Worm (Caenorhabditis elegans): ENCODE measurements around the gene old-2.

The old-2 gene

ce11 chrII:9849497-9849896 is at the start of gene old-2:
Gene old-2 (minus strand): TSS chrII:9849597.
- TF ChIP-seq mel-28 (tag; optimal IDR thresholded peaks at IDR 0.05; ENCODE audit: borderline replicate concordance) (no peak), Y53G8AR.9 (GFP tag; conservative IDR thresholded peaks at IDR 0.05) (no peak), zim-3 (tag; optimal IDR thresholded peaks at IDR 0.05) (no peak), F57A8.1 (GFP tag; optimal IDR thresholded peaks at IDR 0.05) (no peak), ccch-3 (GFP tag; optimal IDR thresholded peaks at IDR 0.05) (no peak), bed-1 (GFP tag; IDR thresholded peaks at IDR 0.05) (no peak), unc-62 (GFP tag; optimal IDR thresholded peaks at IDR 0.05) (no peak), K11D2.4 (GFP tag; IDR thresholded peaks at IDR 0.05) (no peak), tlf-1 (GFP tag; optimal IDR thresholded peaks at IDR 0.05) (no peak)

ce11 chrII:9898744-9899143 is 49.3 kb upstream of the old-2 start:
- TF ChIP-seq F33H1.4 (GFP tag; IDR thresholded peaks at IDR 0.05): no peak
- no peak for TF ChIP-seq lag-1 (GFP tag; IDR thresholded peaks at IDR 0.05)
- TF ChIP-seq B0336.3 (GFP tag; IDR thresholded peaks at IDR 0.05): no peak
- no peak for TF ChIP-seq hmg-1.2 (GFP tag; IDR thresholded peaks at IDR 0.05)

ce11 chrII:9895173-9895572 is 45.8 kb upstream of the old-2 start:
- no peak for TF ChIP-seq egl-44 (GFP tag; IDR thresholded peaks at IDR 0.05)
- no peak for TF ChIP-seq chd-7 (tag; optimal IDR thresholded peaks at IDR 0.05)
- no peak for TF ChIP-seq mcd-1 (GFP tag; IDR thresholded peaks at IDR 0.05)

- TF ChIP-seq ama-1 (optimal IDR thresholded peaks at IDR 0.05): no peak
- TF ChIP-seq ama-1 (GFP tag; optimal IDR thresholded peaks at IDR 0.05): no peak
- no peak for TF ChIP-seq K11D2.4 (GFP tag; IDR thresholded peaks at IDR 0.05)
- TF ChIP-seq F52B5.7 (tag; optimal IDR thresholded peaks at IDR 0.05): no peak
- no peak for TF ChIP-seq F55B11.4 (tag; optimal IDR thresholded peaks at IDR 0.05; ENCODE audit: borderline replicate concordance, insufficient read depth)
- TF ChIP-seq nhr-27 (tag; optimal IDR thresholded peaks at IDR 0.05): no peak
- TF ChIP-seq zfh-2 (GFP tag; conservative IDR thresholded peaks at IDR 0.05): no peak
- TF ChIP-seq ccch-3 (GFP tag; optimal IDR thresholded peaks at IDR 0.05): no peak
- TF ChIP-seq ztf-25 (GFP tag; IDR thresholded peaks at IDR 0.05): no peak
- TF ChIP-seq nfya-1 (tag; optimal IDR thresholded peaks at IDR 0.05; ENCODE audit: borderline replicate concordance, insufficient read depth): no peak
- no peak for TF ChIP-seq F10E7.11 (tag; optimal IDR thresholded peaks at IDR 0.05)
- no peak for TF ChIP-seq B0336.3 (GFP tag; IDR thresholded peaks at IDR 0.05)
- no peak for TF ChIP-seq hlh-26 (GFP tag; conservative IDR thresholded peaks at IDR 0.05)
- TF ChIP-seq ceh-79 (tag; optimal IDR thresholded peaks at IDR 0.05): no peak
- TF ChIP-seq D2030.7 (GFP tag; IDR thresholded peaks at IDR 0.05): no peak
- TF ChIP-seq nhr-179 (tag; optimal IDR thresholded peaks at IDR 0.05): no peak
- no peak for TF ChIP-seq atf-7 (tag; optimal IDR thresholded peaks at IDR 0.05)
- TF ChIP-seq efl-1 (GFP tag; optimal IDR thresholded peaks at IDR 0.05): no peak
- no peak for TF ChIP-seq ztf-6 (GFP tag; IDR thresholded peaks at IDR 0.05)
These were observed 45.0 kb upstream of the old-2 start, which contains the start of gene F26C11.1 for ce11 chrII:9894435-9894834. Gene F26C11.1 (plus strand): TSS chrII:9894735.

ce11 chrII:9892409-9892808 is 43.0 kb upstream of the old-2 start, which contains the start of gene C08H9.16:
Gene C08H9.16 (plus strand): TSS chrII:9892778.
- TF ChIP-seq akir-1 (GFP tag; optimal IDR thresholded peaks at IDR 0.05) (no peak), snpc-1.3 (tag; optimal IDR thresholded peaks at IDR 0.05; ENCODE audit: insufficient read depth) (peak; percentile 45), lir-1 (GFP tag; conservative IDR thresholded peaks at IDR 0.05) (no peak), lin-35 (GFP tag; optimal IDR thresholded peaks at IDR 0.05) (peak in 1 of 3 experiments; percentile 40), egl-18 (GFP tag; IDR thresholded peaks at IDR 0.05) (no peak), attf-5 (GFP tag; optimal IDR thresholded peaks at IDR 0.05) (peak; percentile 26), nfyb-1 (GFP tag; IDR thresholded peaks at IDR 0.05) (peak; percentile 69; the same call in 1 of the 2 replicates), F33H1.4 (GFP tag; IDR thresholded peaks at IDR 0.05) (peak; percentile 78), tbp1 (GFP tag; optimal IDR thresholded peaks at IDR 0.05) (peak; percentile 13), xnd-1 (tag; optimal IDR thresholded peaks at IDR 0.05) (peak; percentile 8), pha-4 (tag; optimal IDR thresholded peaks at IDR 0.05) (peak; percentile 13), snpc-3.4 (tag; optimal IDR thresholded peaks at IDR 0.05) (peak; percentile 7), nhr-80 (tag; optimal IDR thresholded peaks at IDR 0.05) (no peak), hmg-1.2 (GFP tag; IDR thresholded peaks at IDR 0.05) (peak; percentile 41; the same call in 1 of the 2 replicates), efl-1 (GFP tag; optimal IDR thresholded peaks at IDR 0.05) (peak; percentile 20)

Measured in whole organism, young adult.